Worm (Caenorhabditis elegans): Measurements from ENCODE around the gene Y59A8B.26.

DNA sequence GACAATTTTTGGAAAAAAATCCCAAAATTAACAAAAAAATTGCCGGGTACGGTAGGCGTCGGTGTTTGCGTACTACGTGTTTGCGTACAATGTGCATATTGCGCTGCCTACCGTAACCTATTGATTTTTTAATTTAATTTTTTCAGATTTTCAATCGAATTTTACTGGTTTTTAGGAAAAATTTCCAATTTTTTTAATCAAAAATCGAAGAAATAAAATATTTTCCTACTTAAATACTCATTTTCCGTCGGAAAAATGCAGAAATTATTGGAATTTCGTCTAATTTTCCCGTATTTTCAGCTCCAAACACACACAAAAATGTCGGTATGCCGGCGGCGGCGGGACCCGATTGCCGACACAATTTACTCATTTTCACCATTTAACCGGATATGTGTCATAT lies 24.7 kb downstream of the Y59A8B.26 start, which contains the start of gene Y59A8B.21:
- TF ChIP-seq nhr-12 (tag; optimal IDR thresholded peaks at IDR 0.05) (no peak), aly-2 (tag; optimal IDR thresholded peaks at IDR 0.05) (no peak), nhr-11 (tag; optimal IDR thresholded peaks at IDR 0.05) (no peak), snpc-4 (tag; optimal IDR thresholded peaks at IDR 0.05) (no peak), dmd-4 (tag; optimal IDR thresholded peaks at IDR 0.05) (no peak), unc-62 (GFP tag; optimal IDR thresholded peaks at IDR 0.05) (no peak), alr-1 (tag; optimal IDR thresholded peaks at IDR 0.05) (no peak), lin-13 (GFP tag; optimal IDR thresholded peaks at IDR 0.05) (no peak), ztf-4 (tag; optimal IDR thresholded peaks at IDR 0.05) (no peak), ztf-11 (tag; optimal IDR thresholded peaks at IDR 0.05) (no peak), unc-39 (tag; optimal IDR thresholded peaks at IDR 0.05) (no peak), ceh-16 (tag; optimal IDR thresholded peaks at IDR 0.05) (no peak), ztf-1 (GFP tag; conservative IDR thresholded peaks at IDR 0.05) (no peak)

Data from whole organism, L2 larva.